Fruit fly (Drosophila melanogaster) whole organism, wandering third instar larva: Measurements from ENCODE around the gene obst-H.

Source experiments
- Hr78 ChIP-seq: fragments of >200 bp; optimal IDR thresholded peaks from 2 replicates; lab custom pipeline; 2017; ENCODE audit warnings: missing biosample characterization, missing genetic modification characterization
- Myc ChIP-seq: fragments of >200 bp; optimal IDR thresholded peaks from 2 replicates; lab custom pipeline; 2017
- OdsH ChIP-seq: fragments of 200-800 bp; sonication (Bioruptor generic); optimal IDR thresholded peaks from 2 replicates; lab custom pipeline; 2016; ENCODE audit warnings: missing biosample characterization, mild to moderate bottlenecking, missing genetic modification characterization
- br ChIP-seq: fragments of 200-800 bp; sonication (Bioruptor generic); optimal IDR thresholded peaks from 2 replicates; lab custom pipeline; 2016; ENCODE audit warnings: missing biosample characterization, missing genetic modification characterization
- foxo ChIP-seq, 2 experiments: fragments of 200-800 bp; sonication (Bioruptor generic); optimal IDR thresholded peaks; 2 replicates in 1 of 2; 3 replicates in 1 of 2; lab custom pipeline; 2016 to 2017; ENCODE audit warnings: missing biosample characterization in 2 of 2, missing genetic modification characterization in 2 of 2
- h ChIP-seq: fragments of 200-800 bp; sonication (Bioruptor generic); optimal IDR thresholded peaks from 3 replicates; lab custom pipeline; 2016; ENCODE audit warnings: missing biosample characterization, mild to moderate bottlenecking, missing genetic modification characterization
- psq ChIP-seq: fragments of 200-800 bp; sonication (Bioruptor generic); optimal IDR thresholded peaks from 3 replicates; lab custom pipeline; 2017; ENCODE audit warnings: missing biosample characterization, mild to moderate bottlenecking, missing genetic modification characterization, moderate library complexity
- sv ChIP-seq: fragments of 200-800 bp; sonication (Bioruptor generic); optimal IDR thresholded peaks from 3 replicates; lab custom pipeline; 2016; ENCODE audit warnings: missing biosample characterization, missing genetic modification characterization

DNA sequence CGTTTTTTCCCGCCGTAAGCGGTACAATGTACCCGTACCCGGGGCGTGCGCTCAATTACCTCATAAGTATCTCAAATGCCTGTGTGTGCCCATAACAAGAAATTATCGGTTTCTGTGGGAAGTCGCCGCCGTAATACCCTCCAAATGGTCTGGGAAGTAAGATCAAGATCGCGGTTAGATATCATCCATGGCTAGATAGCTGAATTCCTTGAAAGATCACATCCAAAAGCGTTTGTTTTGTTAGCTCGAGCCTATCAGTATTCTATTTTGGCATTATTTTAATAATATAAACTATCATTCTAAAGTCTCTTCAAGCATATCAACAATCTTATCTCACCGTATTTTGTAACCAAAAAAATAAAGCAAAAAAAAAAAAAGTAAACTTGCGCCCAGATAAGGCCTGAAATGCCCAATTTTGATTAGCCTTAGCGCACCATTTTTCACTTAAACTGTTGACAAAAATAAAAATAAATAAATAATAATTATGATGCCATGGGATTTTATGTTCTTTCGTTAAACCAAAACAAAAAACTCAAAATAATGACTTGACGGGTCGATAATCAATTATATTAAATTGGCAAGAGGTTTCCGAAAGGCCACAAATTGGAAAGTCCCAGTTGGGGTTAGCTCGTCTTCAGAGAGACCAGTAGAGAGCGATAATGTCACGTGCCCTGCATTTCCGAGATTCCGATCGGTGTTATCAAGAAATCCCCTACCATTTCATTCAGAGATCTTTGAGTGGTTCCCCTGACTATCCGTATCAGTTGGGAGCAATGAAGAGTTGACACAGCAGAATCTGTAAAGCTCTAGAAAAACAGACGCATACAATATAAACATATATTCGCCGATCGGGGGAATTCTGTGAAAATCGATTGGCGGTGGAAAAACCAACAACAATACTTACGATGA lies 9.8 kb upstream of the obst-H start:
- no peak for TF ChIP-seq h
- TF ChIP-seq foxo (GFP tag; optimal IDR thresholded peaks at IDR 0.05; lab: Kevin White, UChicago): no peak
- TF ChIP-seq br (GFP tag; lab: Kevin White, UChicago): no peak
- TF ChIP-seq OdsH (GFP tag; lab: Kevin White, UChicago): no peak
- TF ChIP-seq Hr78: no peak
- no peak for TF ChIP-seq Myc (lab: Kevin White, UChicago)
- no peak for TF ChIP-seq sv (GFP tag; lab: Kevin White, UChicago)
- no peak for TF ChIP-seq psq (GFP tag; lab: Kevin White, UChicago)
